Worm (Caenorhabditis elegans) whole organism, L1 larva: ENCODE data around the gene ZK512.10.
A peak's percentile ranks its signal among the peaks of the same experiment; 100 is the strongest.

Source experiments
- C04F5.9 ChIP-seq: sonication (generic microtip); optimal IDR thresholded peaks from 2 replicates; lab custom pipeline; 2016; ENCODE audit warnings: missing genetic modification characterization, missing compliant biosample characterization
- C16A3.4 ChIP-seq: fragments of 150-350 bp; optimal IDR thresholded peaks from 2 replicates; lab custom pipeline; 2014; ENCODE audit warnings: missing biosample characterization, missing genetic modification characterization
- F16B12.6 ChIP-seq: fragments of 150-350 bp; optimal IDR thresholded peaks from 2 replicates; lab custom pipeline; 2014; ENCODE audit warnings: missing biosample characterization, missing genetic modification characterization
- Y116A8C.19 ChIP-seq: sonication (generic microtip); optimal IDR thresholded peaks from 2 replicates; lab custom pipeline; 2016; ENCODE audit warnings: missing compliant biosample characterization, missing genetic modification characterization, borderline replicate concordance
- aha-1 ChIP-seq: fragments of 150-350 bp; optimal IDR thresholded peaks from 2 replicates; lab custom pipeline; 2014; ENCODE audit warnings: missing biosample characterization, missing genetic modification characterization
- alr-1 ChIP-seq: fragments of 200-800 bp; sonication (Bioruptor generic); optimal IDR thresholded peaks from 2 replicates; lab custom pipeline; 2018; ENCODE audit warnings: borderline replicate concordance, mild to moderate bottlenecking, missing genetic modification characterization, missing compliant biosample characterization
- aly-2 ChIP-seq: fragments of 150-350 bp; optimal IDR thresholded peaks from 2 replicates; lab custom pipeline; 2014; ENCODE audit warnings: missing biosample characterization, missing genetic modification characterization
- blmp-1 ChIP-seq: fragments of 150-350 bp; optimal IDR thresholded peaks from 2 replicates; lab custom pipeline; 2014; ENCODE audit warnings: missing biosample characterization, missing genetic modification characterization
- ceh-63 ChIP-seq: fragments of 200-800 bp; sonication (Bioruptor generic); optimal IDR thresholded peaks from 2 replicates; lab custom pipeline; 2018; ENCODE audit warnings: mild to moderate bottlenecking, missing genetic modification characterization, missing compliant biosample characterization
- ceh-88 ChIP-seq: fragments of 200-800 bp; sonication (Bioruptor generic); IDR thresholded peaks from 2 replicates; pipeline ENCODE4 v1.3.6; 2022; ENCODE audit warnings: missing genetic modification characterization, missing compliant biosample characterization
- ceh-90 ChIP-seq: sonication (generic microtip); optimal IDR thresholded peaks from 2 replicates; lab custom pipeline; 2016; ENCODE audit warnings: missing genetic modification characterization, missing compliant biosample characterization
- ces-1 ChIP-seq: fragments of 150-350 bp; optimal IDR thresholded peaks from 2 replicates; lab custom pipeline; 2014; ENCODE audit warnings: missing biosample characterization, missing genetic modification reagents, missing genetic modification characterization
- efl-1 ChIP-seq, 4 experiments: fragments of 150-350 bp; optimal IDR thresholded peaks in 3 of 4; peaks in 1 of 4; 1 replicate in 1 of 4; 2 replicates in 3 of 4; lab custom pipeline; 2014; ENCODE audit warnings: missing biosample characterization in 2 of 4, missing genetic modification characterization in 2 of 4, missing genetic modification reagents in 2 of 4
- egl-27 ChIP-seq, 2 experiments: fragments of 150-350 bp in 1 of 2; sonication (generic microtip); optimal IDR thresholded peaks; 3 replicates each; lab custom pipeline; 2017 to 2018; ENCODE audit warnings: missing biosample characterization in 2 of 2, missing genetic modification characterization in 2 of 2, missing genetic modification reagents in 2 of 2
- elt-3 ChIP-seq, 6 experiments: fragments of 150-350 bp in 1 of 6; sonication (generic microtip); optimal IDR thresholded peaks; 2 replicates each; lab custom pipeline; 2017 to 2018; ENCODE audit warnings: missing biosample characterization in 6 of 6, missing genetic modification characterization in 6 of 6, inconsistent platforms in 1 of 6
- ets-5 ChIP-seq: fragments of 200-800 bp; sonication (Bioruptor generic); IDR thresholded peaks from 2 replicates; pipeline ENCODE4 v1.3.6; 2022; ENCODE audit warnings: missing genetic modification characterization, missing compliant biosample characterization
- fkh-10 ChIP-seq: sonication (generic microtip); optimal IDR thresholded peaks from 2 replicates; lab custom pipeline; 2017; ENCODE audit warnings: missing biosample characterization, missing genetic modification reagents, missing genetic modification characterization
- grh-1 ChIP-seq: fragments of 200-800 bp; sonication (Bioruptor generic); IDR thresholded peaks from 2 replicates; pipeline ENCODE4 v1.3.6; 2022; ENCODE audit warnings: missing genetic modification reagents, missing genetic modification characterization, missing compliant biosample characterization
- hpl-2 ChIP-seq: fragments of 150-350 bp; optimal IDR thresholded peaks from 2 replicates; lab custom pipeline; 2014; ENCODE audit warnings: missing biosample characterization, missing genetic modification reagents, missing genetic modification characterization
- isw-1 ChIP-seq: fragments of 200-800 bp; sonication (Bioruptor generic); IDR thresholded peaks from 2 replicates; pipeline ENCODE4 v1.3.6; 2022; ENCODE audit warnings: missing genetic modification characterization, missing compliant biosample characterization
- jun-1 ChIP-seq: fragments of 150-350 bp; optimal IDR thresholded peaks from 2 replicates; lab custom pipeline; 2014; ENCODE audit warnings: missing biosample characterization, missing genetic modification reagents, missing genetic modification characterization
- lin-13 ChIP-seq: fragments of 150-350 bp; optimal IDR thresholded peaks from 2 replicates; lab custom pipeline; 2014; ENCODE audit warnings: missing biosample characterization, missing genetic modification reagents, missing genetic modification characterization
- lin-14 ChIP-seq: fragments of 200-800 bp; sonication (Bioruptor generic); optimal IDR thresholded peaks from 2 replicates; lab custom pipeline; 2018; ENCODE audit warnings: mild to moderate bottlenecking, missing genetic modification characterization, moderate library complexity, missing compliant biosample characterization
- lin-15B ChIP-seq: fragments of 150-350 bp; sonication (generic microtip); optimal IDR thresholded peaks from 3 replicates; lab custom pipeline; 2014; ENCODE audit warnings: missing biosample characterization, missing genetic modification characterization
- lin-35 ChIP-seq, 2 experiments: fragments of 150-350 bp; optimal IDR thresholded peaks; 2 replicates each; lab custom pipeline; 2014; ENCODE audit warnings: missing biosample characterization in 2 of 2, missing genetic modification characterization in 2 of 2, missing genetic modification reagents in 2 of 2
- mab-9 ChIP-seq: fragments of 200-800 bp; sonication (Bioruptor generic); IDR thresholded peaks from 2 replicates; pipeline ENCODE4 v1.3.6; 2022; ENCODE audit warnings: missing genetic modification reagents, missing genetic modification characterization, missing compliant biosample characterization
- nhr-11 ChIP-seq: fragments of 150-350 bp; optimal IDR thresholded peaks from 2 replicates; lab custom pipeline; 2014; ENCODE audit warnings: missing biosample characterization, missing genetic modification characterization
- nhr-12 ChIP-seq: sonication (generic microtip); optimal IDR thresholded peaks from 2 replicates; lab custom pipeline; 2017; ENCODE audit warnings: missing biosample characterization, missing genetic modification characterization
- nhr-19 ChIP-seq: fragments of 200-800 bp; sonication (Bioruptor generic); conservative IDR thresholded peaks from 2 replicates; pipeline ENCODE4 v1.3.6; 2022; ENCODE audit warnings: missing genetic modification characterization, missing compliant biosample characterization
- nhr-20 ChIP-seq: sonication (generic microtip); optimal IDR thresholded peaks from 2 replicates; lab custom pipeline; 2016; ENCODE audit warnings: mild to moderate bottlenecking, missing genetic modification characterization, missing compliant biosample characterization
- nhr-28 ChIP-seq: fragments of 150-350 bp; optimal IDR thresholded peaks from 2 replicates; lab custom pipeline; 2014; ENCODE audit warnings: missing biosample characterization, missing genetic modification characterization
- nhr-47 ChIP-seq: sonication (generic microtip); optimal IDR thresholded peaks from 2 replicates; lab custom pipeline; 2016; ENCODE audit warnings: mild to moderate bottlenecking, missing genetic modification characterization, moderate library complexity, missing compliant biosample characterization
- nhr-77 ChIP-seq: fragments of 150-350 bp; optimal IDR thresholded peaks from 2 replicates; lab custom pipeline; 2014; ENCODE audit warnings: missing biosample characterization, missing genetic modification characterization
- nhr-84 ChIP-seq: sonication (generic microtip); optimal IDR thresholded peaks from 2 replicates; lab custom pipeline; 2017; ENCODE audit warnings: missing biosample characterization, missing genetic modification characterization
- nhr-90 ChIP-seq: sonication (generic microtip); optimal IDR thresholded peaks from 2 replicates; lab custom pipeline; 2016; ENCODE audit warnings: mild to moderate bottlenecking, missing genetic modification characterization, missing compliant biosample characterization; ENCODE audit not compliant: poor library complexity
- pag-3 ChIP-seq: sonication (generic microtip); optimal IDR thresholded peaks from 2 replicates; lab custom pipeline; 2017; ENCODE audit warnings: missing genetic modification characterization, mild to moderate bottlenecking, missing compliant biosample characterization, antibody characterized with exemption, borderline replicate concordance; ENCODE audit not compliant: insufficient read depth
- pax-3 ChIP-seq: fragments of 200-800 bp; sonication (Bioruptor generic); optimal IDR thresholded peaks from 2 replicates; lab custom pipeline; 2018; ENCODE audit warnings: mild to moderate bottlenecking, missing genetic modification characterization, moderate library complexity, missing compliant biosample characterization
- pqm-1 ChIP-seq: sonication (generic microtip); optimal IDR thresholded peaks from 3 replicates; lab custom pipeline; 2017; ENCODE audit warnings: missing biosample characterization, missing genetic modification characterization
- rnt-1 ChIP-seq: sonication (generic microtip); optimal IDR thresholded peaks from 2 replicates; lab custom pipeline; 2016; ENCODE audit warnings: mild to moderate bottlenecking, missing genetic modification characterization, moderate library complexity, missing compliant biosample characterization
- snu-23 ChIP-seq: sonication (generic microtip); optimal IDR thresholded peaks from 2 replicates; lab custom pipeline; 2016; ENCODE audit warnings: missing genetic modification characterization, missing compliant biosample characterization
- sox-4 ChIP-seq: sonication (generic microtip); optimal IDR thresholded peaks from 2 replicates; lab custom pipeline; 2016; ENCODE audit warnings: missing genetic modification characterization, missing compliant biosample characterization
- sptf-1 ChIP-seq: fragments of 150-350 bp; optimal IDR thresholded peaks from 2 replicates; lab custom pipeline; 2014; ENCODE audit warnings: missing biosample characterization, missing genetic modification characterization
- sup-37 ChIP-seq: fragments of 200-800 bp; sonication (Bioruptor generic); optimal IDR thresholded peaks from 2 replicates; lab custom pipeline; 2018; ENCODE audit warnings: mild to moderate bottlenecking, missing genetic modification characterization, missing compliant biosample characterization
- swsn-7 ChIP-seq: sonication (generic microtip); optimal IDR thresholded peaks from 2 replicates; lab custom pipeline; 2016; ENCODE audit warnings: missing genetic modification characterization, missing compliant biosample characterization
- unc-130 ChIP-seq: fragments of 150-350 bp; optimal IDR thresholded peaks from 2 replicates; lab custom pipeline; 2017; ENCODE audit warnings: missing biosample characterization, missing genetic modification characterization, inconsistent platforms
- unc-86 ChIP-seq: sonication (generic microtip); optimal IDR thresholded peaks from 2 replicates; lab custom pipeline; 2016; ENCODE audit warnings: missing genetic modification characterization, missing compliant biosample characterization
- xbp-1 ChIP-seq: sonication (generic microtip); optimal IDR thresholded peaks from 2 replicates; lab custom pipeline; 2016; ENCODE audit warnings: missing genetic modification characterization, missing compliant biosample characterization
- zag-1 ChIP-seq: fragments of 150-350 bp; optimal IDR thresholded peaks from 2 replicates; lab custom pipeline; 2014; ENCODE audit warnings: missing biosample characterization, missing genetic modification characterization
- ztf-11 ChIP-seq, 2 experiments: sonication (generic microtip); optimal IDR thresholded peaks; 2 replicates each; lab custom pipeline; 2016 to 2017; ENCODE audit warnings: missing genetic modification characterization in 2 of 2, missing biosample characterization in 1 of 2, missing compliant biosample characterization in 1 of 2
- ztf-4 ChIP-seq: fragments of 150-350 bp; optimal IDR thresholded peaks from 2 replicates; lab custom pipeline; 2014; ENCODE audit warnings: missing biosample characterization, missing genetic modification characterization

Gene ZK512.10

ce11 chrIII:9130588-9130987 is at the start of gene ZK512.10:
Gene ZK512.10, plus strand, starts transcription at chrIII:9130888.
- TF ChIP-seq aha-1 (tag; lab: Kevin White, UChicago) = no peak
- no peak for TF ChIP-seq nhr-20 (tag; lab: Kevin White, UChicago)
- TF ChIP-seq F16B12.6 (tag; lab: Kevin White, UChicago) = no peak
- TF ChIP-seq ceh-88 (GFP tag; lab: Robert Waterston, UW) = no peak
- no peak for TF ChIP-seq snu-23
- TF ChIP-seq unc-130 (tag; lab: Kevin White, UChicago) = no peak
- TF ChIP-seq nhr-19 = no peak
- TF ChIP-seq fkh-10 (GFP tag; lab: Kevin White, UChicago) = no peak
- TF ChIP-seq sptf-1 = no peak
- TF ChIP-seq lin-13 (GFP tag; lab: Kevin White, UChicago) = no peak
- TF ChIP-seq ceh-90 (tag; lab: Kevin White, UChicago) = no peak

ce11 chrIII:9081055-9081454 is 49.6 kb upstream of the ZK512.10 start, which contains the start of gene far-1:
Gene far-1, minus strand, starts transcription at chrIII:9081179.
- TF ChIP-seq C16A3.4 (no peak), unc-130 (tag; lab: Kevin White, UChicago) (no peak), blmp-1 (tag; lab: Kevin White, UChicago) (no peak), nhr-90 (tag; lab: Kevin White, UChicago) (no peak), aha-1 (tag; lab: Kevin White, UChicago) (no peak), xbp-1 (tag; lab: Kevin White, UChicago) (no peak), hpl-2 (GFP tag; lab: Kevin White, UChicago) (no peak), pag-3 (no peak), fkh-10 (GFP tag; lab: Kevin White, UChicago) (no peak), lin-35 (GFP tag; optimal IDR thresholded peaks at IDR 0.05; lab: Kevin White, UChicago) (no peak), alr-1 (tag; lab: Kevin White, UChicago) (no peak), lin-13 (GFP tag; lab: Kevin White, UChicago) (no peak), aly-2 (tag; lab: Kevin White, UChicago) (no peak), sup-37 (GFP tag; lab: Kevin White, UChicago) (no peak), F16B12.6 (tag; lab: Kevin White, UChicago) (no peak), nhr-47 (tag; lab: Kevin White, UChicago) (no peak), ztf-4 (tag; lab: Kevin White, UChicago) (no peak), snu-23 (peak; percentile 39), nhr-77 (no peak), elt-3 (tag; optimal IDR thresholded peaks at IDR 0.05; lab: Kevin White, UChicago) (no peak), nhr-11 (tag; lab: Kevin White, UChicago) (peak; percentile 10), ets-5 (GFP tag; lab: Robert Waterston, UW) (no peak), swsn-7 (tag; lab: Kevin White, UChicago) (peak; percentile 13), nhr-12 (tag; lab: Kevin White, UChicago) (no peak), pqm-1 (tag; lab: Kevin White, UChicago) (no peak), lin-14 (GFP tag; lab: Kevin White, UChicago) (peak; percentile 28), nhr-84 (tag; lab: Kevin White, UChicago) (no peak), ztf-11 (tag; optimal IDR thresholded peaks at IDR 0.05; lab: Kevin White, UChicago) (no peak), egl-27 (tag; optimal IDR thresholded peaks at IDR 0.05; lab: Kevin White, UChicago) (no peak), lin-15B (tag; lab: Kevin White, UChicago) (no peak), nhr-20 (tag; lab: Kevin White, UChicago) (peak; percentile 38), jun-1 (tag; lab: Kevin White, UChicago) (no peak), efl-1 (optimal IDR thresholded peaks at IDR 0.05; lab: Kevin White, UChicago) (no peak), efl-1 (GFP tag; optimal IDR thresholded peaks at IDR 0.05 in 1 of 2; lab: Kevin White, UChicago) (no peak), sox-4 (tag; lab: Kevin White, UChicago) (no peak), ces-1 (GFP tag; lab: Kevin White, UChicago) (no peak), Y116A8C.19 (tag; lab: Kevin White, UChicago) (no peak), isw-1 (GFP tag; lab: Robert Waterston, UW) (no peak), nhr-19 (peak; percentile 22), C04F5.9 (tag; lab: Kevin White, UChicago) (no peak), rnt-1 (tag; lab: Kevin White, UChicago) (peak; percentile 49), nhr-28 (tag; lab: Kevin White, UChicago) (no peak), unc-86 (tag; lab: Kevin White, UChicago) (no peak), pax-3 (tag; lab: Kevin White, UChicago) (no peak), grh-1 (GFP tag; lab: Robert Waterston, UW) (no peak), ceh-63 (no peak), zag-1 (tag; lab: Kevin White, UChicago) (no peak), mab-9 (GFP tag; lab: Robert Waterston, UW) (no peak)
